Worm (Caenorhabditis elegans) whole organism, late embryonic: ENCODE results near the gene F47G3.4.

Experiments used
- K09A11.1 ChIP-seq: sonication (generic microtip); optimal IDR thresholded peaks from 2 replicates; lab custom pipeline; 2017; ENCODE audit warnings: antibody characterized with exemption, mild to moderate bottlenecking, missing genetic modification characterization, missing compliant biosample characterization; ENCODE audit not compliant: insufficient read depth
- T23F11.4 ChIP-seq: fragments of 200-800 bp; sonication (Bioruptor generic); optimal IDR thresholded peaks from 2 replicates; lab custom pipeline; 2018; ENCODE audit warnings: mild to moderate bottlenecking, missing genetic modification characterization, missing compliant biosample characterization
- ceh-18 ChIP-seq: sonication (generic microtip); optimal IDR thresholded peaks from 2 replicates; lab custom pipeline; 2016; ENCODE audit warnings: missing genetic modification characterization, missing compliant biosample characterization
- ceh-19 ChIP-seq: fragments of 200-800 bp; sonication (Bioruptor generic); optimal IDR thresholded peaks from 2 replicates; lab custom pipeline; 2018; ENCODE audit warnings: mild to moderate bottlenecking, missing genetic modification characterization, missing compliant biosample characterization
- ceh-2 ChIP-seq: sonication (generic microtip); optimal IDR thresholded peaks from 2 replicates; lab custom pipeline; 2016; ENCODE audit warnings: missing genotype, missing genetic modification characterization, missing compliant biosample characterization
- ceh-22 ChIP-seq: sonication (generic microtip); optimal IDR thresholded peaks from 2 replicates; lab custom pipeline; 2017; ENCODE audit warnings: missing biosample characterization, missing genetic modification characterization
- ceh-24 ChIP-seq: sonication (generic microtip); optimal IDR thresholded peaks from 2 replicates; lab custom pipeline; 2016; ENCODE audit warnings: mild to moderate bottlenecking, missing genetic modification characterization, missing compliant biosample characterization
- ceh-30 ChIP-seq: fragments of 150-350 bp; optimal IDR thresholded peaks from 2 replicates; lab custom pipeline; 2014; ENCODE audit warnings: missing biosample characterization, missing genetic modification characterization
- ceh-45 ChIP-seq: fragments of 200-800 bp; sonication (Bioruptor generic); IDR thresholded peaks from 2 replicates; pipeline ENCODE4 v1.3.6; 2022; ENCODE audit warnings: missing genetic modification reagents, missing genetic modification characterization, missing compliant biosample characterization
- ceh-6 ChIP-seq: fragments of 200-800 bp; sonication (Bioruptor generic); optimal IDR thresholded peaks from 2 replicates; lab custom pipeline; 2018; ENCODE audit warnings: mild to moderate bottlenecking, missing genetic modification characterization, missing compliant biosample characterization
- dmd-4 ChIP-seq: sonication (generic microtip); optimal IDR thresholded peaks from 2 replicates; lab custom pipeline; 2016; ENCODE audit warnings: borderline replicate concordance, missing genetic modification characterization, missing compliant biosample characterization
- dve-1 ChIP-seq: sonication (generic microtip); optimal IDR thresholded peaks from 2 replicates; lab custom pipeline; 2017; ENCODE audit warnings: antibody characterized with exemption, mild to moderate bottlenecking, missing genetic modification characterization, missing compliant biosample characterization
- elt-2 ChIP-seq: sonication (generic microtip); optimal IDR thresholded peaks from 2 replicates; lab custom pipeline; 2016; ENCODE audit warnings: missing genetic modification reagents, missing genetic modification characterization, missing compliant biosample characterization
- elt-4 ChIP-seq: sonication (generic microtip); optimal IDR thresholded peaks from 2 replicates; lab custom pipeline; 2016; ENCODE audit warnings: missing genetic modification characterization, missing compliant biosample characterization
- ets-4 ChIP-seq: sonication (generic microtip); optimal IDR thresholded peaks from 2 replicates; lab custom pipeline; 2016; ENCODE audit warnings: missing genetic modification characterization, missing compliant biosample characterization
- fax-1 ChIP-seq: sonication (generic microtip); optimal IDR thresholded peaks from 2 replicates; lab custom pipeline; 2016; ENCODE audit warnings: missing genotype, missing genetic modification characterization, missing compliant biosample characterization
- fkh-10 ChIP-seq: fragments of 150-350 bp; optimal IDR thresholded peaks from 2 replicates; lab custom pipeline; 2014; ENCODE audit warnings: missing biosample characterization, missing genetic modification reagents, missing genetic modification characterization
- hlh-13 ChIP-seq: fragments of 200-800 bp; sonication (Bioruptor generic); optimal IDR thresholded peaks from 2 replicates; lab custom pipeline; 2018; ENCODE audit warnings: mild to moderate bottlenecking, missing genetic modification characterization, missing compliant biosample characterization
- hlh-15 ChIP-seq: sonication (generic microtip); optimal IDR thresholded peaks from 2 replicates; lab custom pipeline; 2016; ENCODE audit warnings: missing genetic modification characterization, missing compliant biosample characterization
- hlh-6 ChIP-seq: sonication (generic microtip); optimal IDR thresholded peaks from 2 replicates; lab custom pipeline; 2016; ENCODE audit warnings: missing genotype, missing genetic modification characterization, missing compliant biosample characterization
- lim-6 ChIP-seq: sonication (generic microtip); optimal IDR thresholded peaks from 2 replicates; lab custom pipeline; 2016; ENCODE audit warnings: missing genetic modification characterization, missing compliant biosample characterization
- madf-2 ChIP-seq: sonication (generic microtip); optimal IDR thresholded peaks from 2 replicates; lab custom pipeline; 2017; ENCODE audit warnings: missing genetic modification characterization, missing compliant biosample characterization
- mec-3 ChIP-seq: sonication (generic microtip); optimal IDR thresholded peaks from 2 replicates; lab custom pipeline; 2016; ENCODE audit warnings: borderline replicate concordance, missing genetic modification characterization, missing compliant biosample characterization
- nhr-232 ChIP-seq: sonication (generic microtip); optimal IDR thresholded peaks from 2 replicates; lab custom pipeline; 2016; ENCODE audit warnings: missing genetic modification characterization, missing compliant biosample characterization
- npax-4 ChIP-seq: sonication (generic microtip); optimal IDR thresholded peaks from 2 replicates; lab custom pipeline; 2016; ENCODE audit warnings: missing genetic modification characterization, missing compliant biosample characterization
- odd-2 ChIP-seq: sonication (generic microtip); optimal IDR thresholded peaks from 2 replicates; lab custom pipeline; 2017; ENCODE audit warnings: antibody characterized with exemption, mild to moderate bottlenecking, missing genetic modification characterization, missing compliant biosample characterization
- pha-2 ChIP-seq: sonication (generic microtip); optimal IDR thresholded peaks from 2 replicates; lab custom pipeline; 2017; ENCODE audit warnings: mild to moderate bottlenecking, missing genetic modification characterization, missing compliant biosample characterization
- pros-1 ChIP-seq: fragments of 150-350 bp; optimal IDR thresholded peaks from 2 replicates; lab custom pipeline; 2014; ENCODE audit warnings: missing biosample characterization, missing genetic modification reagents, missing genetic modification characterization
- rnt-1 ChIP-seq: sonication (generic microtip); optimal IDR thresholded peaks from 2 replicates; lab custom pipeline; 2016; ENCODE audit warnings: missing genetic modification characterization, missing compliant biosample characterization
- sdc-2 ChIP-seq: sonication (generic microtip); optimal IDR thresholded peaks from 2 replicates; lab custom pipeline; 2016; ENCODE audit warnings: missing genotype, missing genetic modification characterization, missing compliant biosample characterization
- syd-9 ChIP-seq: sonication (generic microtip); optimal IDR thresholded peaks from 2 replicates; lab custom pipeline; 2016; ENCODE audit warnings: mild to moderate bottlenecking, missing genetic modification characterization, moderate library complexity, missing compliant biosample characterization
- tbx-2 ChIP-seq: sonication (generic microtip); optimal IDR thresholded peaks from 2 replicates; lab custom pipeline; 2016; ENCODE audit warnings: missing genetic modification characterization, missing compliant biosample characterization
- tbx-7 ChIP-seq: sonication (generic microtip); optimal IDR thresholded peaks from 2 replicates; lab custom pipeline; 2016; ENCODE audit warnings: missing genotype, missing genetic modification characterization, missing compliant biosample characterization
- ttx-3 ChIP-seq: sonication (generic microtip); optimal IDR thresholded peaks from 2 replicates; lab custom pipeline; 2016; ENCODE audit warnings: missing genetic modification reagents, missing genetic modification characterization, missing compliant biosample characterization
- unc-55 ChIP-seq: sonication (generic microtip); optimal IDR thresholded peaks from 2 replicates; lab custom pipeline; 2017; ENCODE audit warnings: missing biosample characterization, missing genetic modification reagents, missing genetic modification characterization

Gene F47G3.4

ce11 chrX:2342859-2343258 lies 38.5 kb upstream of the F47G3.4 start, which contains the start of gene nlp-23:
TSS of gene nlp-23 (minus strand) at chrX:2342959.
- no peak for TF ChIP-seq T23F11.4 (GFP tag; lab: Kevin White, UChicago)
- no peak for TF ChIP-seq pha-2 (tag; lab: Kevin White, UChicago)
- no peak for TF ChIP-seq pros-1 (tag; lab: Kevin White, UChicago)
- TF ChIP-seq ceh-19, result no peak
- TF ChIP-seq sdc-2 (tag; lab: Kevin White, UChicago), result no peak
- TF ChIP-seq K09A11.1 (tag; lab: Kevin White, UChicago), result no peak
- TF ChIP-seq tbx-2, result no peak
- TF ChIP-seq ceh-30 (tag; lab: Kevin White, UChicago), result no peak
- TF ChIP-seq tbx-7, result no peak
- TF ChIP-seq madf-2, result no peak
- no peak for TF ChIP-seq mec-3 (tag; lab: Kevin White, UChicago)
- no peak for TF ChIP-seq dmd-4 (tag; lab: Kevin White, UChicago)
- TF ChIP-seq lim-6 (tag; lab: Kevin White, UChicago), result no peak

ce11 chrX:2344104-2344503 lies 37.3 kb upstream of the F47G3.4 start:
- no peak for TF ChIP-seq npax-4 (tag; lab: Kevin White, UChicago)
- no peak for TF ChIP-seq fkh-10 (GFP tag; lab: Kevin White, UChicago)
- no peak for TF ChIP-seq fax-1 (tag; lab: Kevin White, UChicago)
- TF ChIP-seq hlh-15 (tag; lab: Kevin White, UChicago), result no peak
- no peak for TF ChIP-seq elt-2 (tag; lab: Kevin White, UChicago)
- no peak for TF ChIP-seq ceh-2 (tag; lab: Kevin White, UChicago)
- TF ChIP-seq pha-2 (tag; lab: Kevin White, UChicago), result no peak
- no peak for TF ChIP-seq hlh-6
- TF ChIP-seq mec-3 (tag; lab: Kevin White, UChicago), result no peak
- no peak for TF ChIP-seq rnt-1 (tag; lab: Kevin White, UChicago)
- TF ChIP-seq nhr-232 (tag; lab: Kevin White, UChicago), result no peak
- TF ChIP-seq dve-1, result no peak
- TF ChIP-seq ceh-30 (tag; lab: Kevin White, UChicago), result no peak
- no peak for TF ChIP-seq T23F11.4 (GFP tag; lab: Kevin White, UChicago)

- no peak for TF ChIP-seq unc-55 (GFP tag; lab: Kevin White, UChicago)
- no peak for TF ChIP-seq sdc-2 (tag; lab: Kevin White, UChicago)
- TF ChIP-seq ets-4 (tag; lab: Kevin White, UChicago), result no peak
- TF ChIP-seq ttx-3, result no peak
- TF ChIP-seq fax-1 (tag; lab: Kevin White, UChicago), result no peak
- no peak for TF ChIP-seq ceh-45 (GFP tag; lab: Robert Waterston, UW)
- TF ChIP-seq odd-2 (tag; lab: Kevin White, UChicago), result no peak
- TF ChIP-seq syd-9 (tag; lab: Kevin White, UChicago), result no peak
- no peak for TF ChIP-seq ceh-18
- no peak for TF ChIP-seq elt-4
- no peak for TF ChIP-seq ceh-6 (GFP tag; lab: Kevin White, UChicago)
- TF ChIP-seq ceh-24 (tag; lab: Kevin White, UChicago), result no peak
- TF ChIP-seq hlh-13 (GFP tag; lab: Kevin White, UChicago), result no peak
These were observed 36.7 kb upstream of the F47G3.4 start, which contains the start of gene nlp-2 for ce11 chrX:2344666-2345065. TSS of gene nlp-2 (minus strand) at chrX:2344766.

ce11 chrX:2347962-2348361 lies 33.4 kb upstream of the F47G3.4 start:
- TF ChIP-seq tbx-7 (no peak), unc-55 (GFP tag; lab: Kevin White, UChicago) (peak; percentile 47), ceh-45 (GFP tag; lab: Robert Waterston, UW) (no peak), ceh-18 (peak; percentile 8), ttx-3 (no peak), ceh-22 (no peak)
